Fruit fly (Drosophila melanogaster): ENCODE results near the gene mth.
A peak's percentile ranks its signal among the peaks of the same experiment; 100 is the strongest.

dm6 chr3L:347641-348405 is 1.1 kb upstream of the mth start:
- TF ChIP-seq Pif1B (GFP tag; optimal IDR thresholded peaks at IDR 0.05) (peak; percentile 86), CG10348 (GFP tag; IDR thresholded peaks at IDR 0.05) (0 out of 2 replicates have a peak, but pooled peaks have one; percentile 39), CG4496 (GFP tag; IDR thresholded peaks at IDR 0.05) (peak; percentile 92), Pif1A (GFP tag; optimal IDR thresholded peaks at IDR 0.05) (peak; percentile 90), CG9948 (tag; optimal IDR thresholded peaks at IDR 0.05) (peak; percentile 82), CG17806 (tag; optimal IDR thresholded peaks at IDR 0.05) (peak; percentile 84), EcR (GFP tag; optimal IDR thresholded peaks at IDR 0.05) (peak; percentile 55), CG14655 (GFP tag; optimal IDR thresholded peaks at IDR 0.05) (peak; percentile 95), rn (GFP tag; IDR thresholded peaks at IDR 0.05) (peak; percentile 87), CG12605 (GFP tag; IDR thresholded peaks at IDR 0.05) (peak; percentile 83), D1 (tag; optimal IDR thresholded peaks at IDR 0.05) (peak; percentile 36), Ets98B (GFP tag; IDR thresholded peaks at IDR 0.05) (peak; percentile 93)
